Worm (Caenorhabditis elegans) whole organism, L2 larva: ENCODE data around the gene agt-2.
"Not testable (repeated sequence)": the region's sequence is repeated elsewhere in the genome, so short reads cannot be mapped to it uniquely, and the experiment has no call there.

Experiments used
- F13H6.1 ChIP-seq: sonication (generic microtip); optimal IDR thresholded peaks from 2 replicates; lab custom pipeline; 2016; ENCODE audit warnings: missing genetic modification characterization, missing compliant biosample characterization
- aly-2 ChIP-seq: fragments of 150-350 bp; optimal IDR thresholded peaks from 2 replicates; lab custom pipeline; 2014; ENCODE audit warnings: missing biosample characterization, missing genetic modification characterization
- ceh-82 ChIP-seq: fragments of 150-350 bp; optimal IDR thresholded peaks from 2 replicates; lab custom pipeline; 2014; ENCODE audit warnings: missing biosample characterization, missing genetic modification characterization
- egl-27 ChIP-seq: sonication (generic microtip); optimal IDR thresholded peaks from 3 replicates; lab custom pipeline; 2017; ENCODE audit warnings: missing biosample characterization, missing genetic modification reagents, missing genetic modification characterization
- elt-3 ChIP-seq: sonication (generic microtip); optimal IDR thresholded peaks from 2 replicates; lab custom pipeline; 2017; ENCODE audit warnings: missing biosample characterization, missing genetic modification characterization
- fos-1 ChIP-seq: fragments of 150-350 bp; optimal IDR thresholded peaks from 2 replicates; lab custom pipeline; 2014; ENCODE audit warnings: missing biosample characterization, missing genetic modification characterization
- mab-5 ChIP-seq: fragments of 150-350 bp; optimal IDR thresholded peaks from 2 replicates; lab custom pipeline; 2014; ENCODE audit warnings: missing biosample characterization, missing genetic modification characterization
- nhr-237 ChIP-seq: fragments of 150-350 bp; optimal IDR thresholded peaks from 2 replicates; lab custom pipeline; 2014; ENCODE audit warnings: missing biosample characterization, missing genetic modification characterization
- nhr-6 ChIP-seq: fragments of 150-350 bp; optimal IDR thresholded peaks from 2 replicates; lab custom pipeline; 2014; ENCODE audit warnings: missing biosample characterization, missing genetic modification characterization
- nhr-77 ChIP-seq: fragments of 150-350 bp; optimal IDR thresholded peaks from 2 replicates; lab custom pipeline; 2014; ENCODE audit warnings: missing biosample characterization, missing genetic modification characterization
- unc-39 ChIP-seq: fragments of 150-350 bp; optimal IDR thresholded peaks from 2 replicates; lab custom pipeline; 2014; ENCODE audit warnings: missing biosample characterization, missing genetic modification characterization
- unc-62 ChIP-seq: fragments of 150-350 bp; optimal IDR thresholded peaks from 2 replicates; lab custom pipeline; 2014; ENCODE audit warnings: missing biosample characterization, missing genetic modification reagents, missing genetic modification characterization

DNA sequence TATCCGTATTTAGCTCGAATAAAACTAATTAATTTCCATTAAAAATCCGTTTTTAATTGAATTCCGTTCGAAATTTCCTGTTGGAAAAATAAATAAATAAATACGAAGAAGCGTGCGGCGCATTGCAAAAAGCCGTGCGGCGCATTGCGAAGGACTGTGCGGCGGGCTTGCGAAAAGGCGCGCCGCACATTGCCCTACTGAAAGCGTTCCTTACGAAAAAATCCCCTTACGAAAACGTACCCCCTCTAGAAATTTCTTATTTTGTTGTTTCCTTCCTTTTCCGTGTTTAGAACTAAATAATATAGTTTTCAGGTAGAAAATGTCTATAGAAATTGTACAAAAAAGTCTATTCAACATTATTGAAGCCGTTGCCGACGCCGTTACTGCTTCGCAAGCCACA lies 23.3 kb downstream of the agt-2 start, which contains the start of gene F09E5.8:
- TF ChIP-seq aly-2 (tag; lab: Kevin White, UChicago); nhr-237 (tag; lab: Kevin White, UChicago); egl-27 (tag; lab: Kevin White, UChicago); mab-5 (tag; lab: Kevin White, UChicago); nhr-6 (tag; lab: Kevin White, UChicago); unc-39 (tag; lab: Kevin White, UChicago); elt-3; nhr-77 (tag; lab: Kevin White, UChicago); ceh-82 (tag; lab: Kevin White, UChicago); F13H6.1 (tag; lab: Kevin White, UChicago); fos-1 (tag; lab: Kevin White, UChicago); unc-62 (GFP tag; lab: Kevin White, UChicago): not testable (repeated sequence)
